Fruit fly (Drosophila melanogaster): ENCODE data around the gene CG3061.

The CG3061 gene

dm6 chr3R:13999531-13999930 is 32.6 kb upstream of the CG3061 start (continued):
- TF ChIP-seq NC2α (GFP tag; optimal IDR thresholded peaks at IDR 0.05): no peak
- no peak for TF ChIP-seq CG17612 (GFP tag; IDR thresholded peaks at IDR 0.05)
- no peak for TF ChIP-seq CG42726 (GFP tag; IDR thresholded peaks at IDR 0.05; ENCODE audit: partially characterized antibody)
- no peak for TF ChIP-seq crp (GFP tag; optimal IDR thresholded peaks at IDR 0.05)
- TF ChIP-seq gsb-n (tag; optimal IDR thresholded peaks at IDR 0.05): peak; percentile 8
- peak; percentile 41 for TF ChIP-seq cwo (GFP tag; optimal IDR thresholded peaks at IDR 0.05)
- no peak for TF ChIP-seq Dp (GFP tag; optimal IDR thresholded peaks at IDR 0.05)
- TF ChIP-seq D19B (GFP tag; optimal IDR thresholded peaks at IDR 0.05): peak; percentile 6
- no peak for TF ChIP-seq dimm (GFP tag; IDR thresholded peaks at IDR 0.05)
- TF ChIP-seq Ssrp (tag; optimal IDR thresholded peaks at IDR 0.05): peak; percentile 32
- peak; percentile 66; the same call in 2 of the 3 replicates for TF ChIP-seq CG11456 (GFP tag; IDR thresholded peaks at IDR 0.05)
- TF ChIP-seq Ets65A (GFP tag): peak; percentile 81
- no peak for TF ChIP-seq cad (GFP tag; optimal IDR thresholded peaks at IDR 0.05)
- TF ChIP-seq D19A (tag; optimal IDR thresholded peaks at IDR 0.05): peak; percentile 69
- TF ChIP-seq ase (GFP tag; IDR thresholded peaks at IDR 0.05): 0 out of 3 replicates have a peak, but pooled peaks have one; percentile 36
- TF ChIP-seq inv (GFP tag; IDR thresholded peaks at IDR 0.05; ENCODE audit: partially characterized antibody): no peak
- no peak for TF ChIP-seq CG7271 (tag; optimal IDR thresholded peaks at IDR 0.05)
- no peak for TF ChIP-seq CG9437 (GFP tag; optimal IDR thresholded peaks at IDR 0.05)
- TF ChIP-seq CG18262 (tag; optimal IDR thresholded peaks at IDR 0.05): peak; percentile 34
- TF ChIP-seq dpn (GFP tag; optimal IDR thresholded peaks at IDR 0.05): peak in 1 of 2 experiments; percentile 15
- TF ChIP-seq CG7839 (tag; optimal IDR thresholded peaks at IDR 0.05): peak; percentile 57
- TF ChIP-seq CG10959 (GFP tag; IDR thresholded peaks at IDR 0.05): peak; percentile 64; the same call in 1 of the 2 replicates
- no peak for TF ChIP-seq vnd (GFP tag; IDR thresholded peaks at IDR 0.05; ENCODE audit: partially characterized antibody)
- TF ChIP-seq CG2116 (GFP tag; optimal IDR thresholded peaks at IDR 0.05): no peak
- TF ChIP-seq CG4820 (GFP tag; optimal IDR thresholded peaks at IDR 0.05): peak; percentile 76
- TF ChIP-seq CG1603 (tag; optimal IDR thresholded peaks at IDR 0.05): peak; percentile 82
- no peak for TF ChIP-seq ftz-f1 (GFP tag; optimal IDR thresholded peaks at IDR 0.05)
- TF ChIP-seq CG3163 (GFP tag; optimal IDR thresholded peaks at IDR 0.05): no peak
- no peak for TF ChIP-seq bowl (GFP tag; IDR thresholded peaks at IDR 0.05)
- TF ChIP-seq Lim3 (GFP tag; IDR thresholded peaks at IDR 0.05): no peak
- TF ChIP-seq dmrt99B (tag; optimal IDR thresholded peaks at IDR 0.05): peak; percentile 90
- TF ChIP-seq so (GFP tag; IDR thresholded peaks at IDR 0.05): no peak
- TF ChIP-seq Rfx (GFP tag; IDR thresholded peaks at IDR 0.05): peak; percentile 50
- peak; percentile 55 for TF ChIP-seq CG2712 (tag; optimal IDR thresholded peaks at IDR 0.05)
- TF ChIP-seq CG1024 (GFP tag; IDR thresholded peaks at IDR 0.05): peak; percentile 79
- peak; percentile 82 for TF ChIP-seq ATbp (GFP tag; optimal IDR thresholded peaks at IDR 0.05)
- no peak for TF ChIP-seq Doc3 (GFP tag; IDR thresholded peaks at IDR 0.05; ENCODE audit: partially characterized antibody)
- no peak for TF ChIP-seq CG11695 (GFP tag; IDR thresholded peaks at IDR 0.05)
- peak; percentile 61; the same call in 1 of the 2 replicates for TF ChIP-seq Xrp1 (GFP tag; IDR thresholded peaks at IDR 0.05)
- TF ChIP-seq insv (GFP tag; optimal IDR thresholded peaks at IDR 0.05): no peak
- TF ChIP-seq shn (GFP tag; optimal IDR thresholded peaks at IDR 0.05): no peak
- no peak for TF ChIP-seq CHES-1-like (GFP tag; optimal IDR thresholded peaks at IDR 0.05)
- no peak for TF ChIP-seq bbx (GFP tag; IDR thresholded peaks at IDR 0.05; ENCODE audit: partially characterized antibody)
- TF ChIP-seq esg (GFP tag; conservative IDR thresholded peaks at IDR 0.05): peak; percentile 47
- no peak for TF ChIP-seq zen2 (GFP tag; IDR thresholded peaks at IDR 0.05; ENCODE audit: partially characterized antibody)
- no peak for TF ChIP-seq CG32767 (GFP tag; IDR thresholded peaks at IDR 0.05)
- TF ChIP-seq CG1529 (GFP tag; optimal IDR thresholded peaks at IDR 0.05): no peak
- no peak for TF ChIP-seq Sin3A (optimal IDR thresholded peaks at IDR 0.05)
- no peak for TF ChIP-seq CG33213 (GFP tag; optimal IDR thresholded peaks at IDR 0.05)
- TF ChIP-seq CG43689 (GFP tag; IDR thresholded peaks at IDR 0.05): no peak
- no peak for TF ChIP-seq CG12155 (GFP tag; optimal IDR thresholded peaks at IDR 0.05)
- peak; percentile 69; the same call in 2 of the 3 replicates for TF ChIP-seq CG34422 (GFP tag; IDR thresholded peaks at IDR 0.05)
